Worm (Caenorhabditis elegans) whole organism, L4 larva: ENCODE data around the gene gck-4.

Experiments
- D1046.2 ChIP-seq: fragments of 200-800 bp; sonication (Bioruptor generic); IDR thresholded peaks from 2 replicates; pipeline ENCODE4 v1.3.6; 2022; ENCODE audit warnings: missing genetic modification characterization, missing compliant biosample characterization
- F37D6.2 ChIP-seq: sonication (generic microtip); optimal IDR thresholded peaks from 2 replicates; lab custom pipeline; 2016; ENCODE audit warnings: mild to moderate bottlenecking, missing genetic modification characterization, missing compliant biosample characterization
- R02D3.7 ChIP-seq: fragments of 150-350 bp; sonication (generic microtip); optimal IDR thresholded peaks from 3 replicates; lab custom pipeline; 2014; ENCODE audit warnings: missing biosample characterization, missing genetic modification characterization
- ZK337.2 ChIP-seq: fragments of 200-800 bp; sonication (Bioruptor generic); IDR thresholded peaks from 2 replicates; pipeline ENCODE4 v1.3.6; 2022; ENCODE audit warnings: missing genetic modification reagents, missing genetic modification characterization, missing compliant biosample characterization
- ZK546.5 ChIP-seq, 2 experiments: sonication (generic microtip); optimal IDR thresholded peaks; 2 replicates each; lab custom pipeline; 2017; ENCODE audit warnings: missing biosample characterization in 2 of 2, missing genetic modification characterization in 2 of 2
- aha-1 ChIP-seq: fragments of 150-350 bp; peaks from one replicate; lab custom pipeline; 2014; ENCODE audit warnings: missing biosample characterization, missing genetic modification characterization
- ceh-32 ChIP-seq: sonication (generic microtip); optimal IDR thresholded peaks from 2 replicates; lab custom pipeline; 2016; ENCODE audit warnings: mild to moderate bottlenecking, missing genetic modification characterization, missing compliant biosample characterization; ENCODE audit not compliant: poor library complexity
- ceh-44 ChIP-seq: fragments of 200-800 bp; sonication (Bioruptor generic); IDR thresholded peaks from 2 replicates; pipeline ENCODE4 v1.3.6; 2022; ENCODE audit warnings: missing genetic modification reagents, missing genetic modification characterization, missing compliant biosample characterization
- ces-1 ChIP-seq: fragments of 150-350 bp; sonication (generic microtip); optimal IDR thresholded peaks from 4 replicates; lab custom pipeline; 2014; ENCODE audit warnings: missing biosample characterization, missing genetic modification reagents, missing genetic modification characterization
- daf-12 ChIP-seq: fragments of 150-350 bp; optimal IDR thresholded peaks from 2 replicates; lab custom pipeline; 2014; ENCODE audit warnings: missing biosample characterization, missing genetic modification reagents, missing genetic modification characterization
- dmd-8 ChIP-seq: fragments of 200-800 bp; sonication (Bioruptor generic); IDR thresholded peaks from 2 replicates; pipeline ENCODE4 v1.3.6; 2022; ENCODE audit warnings: missing genetic modification characterization, missing compliant biosample characterization
- dmd-9 ChIP-seq: fragments of 200-800 bp; sonication (Bioruptor generic); IDR thresholded peaks from 2 replicates; pipeline ENCODE4 v1.3.6; 2022; ENCODE audit warnings: missing genetic modification reagents, missing genetic modification characterization, missing compliant biosample characterization
- duxl-1 ChIP-seq: sonication (generic microtip); optimal IDR thresholded peaks from 2 replicates; lab custom pipeline; 2016; ENCODE audit warnings: mild to moderate bottlenecking, missing genetic modification characterization, moderate library complexity, missing compliant biosample characterization; ENCODE audit not compliant: poor library complexity
- dve-1 ChIP-seq: sonication (generic microtip); optimal IDR thresholded peaks from 2 replicates; lab custom pipeline; 2017; ENCODE audit warnings: antibody characterized with exemption, mild to moderate bottlenecking, missing genetic modification characterization, missing compliant biosample characterization; ENCODE audit not compliant: insufficient read depth
- egl-27 ChIP-seq: sonication (generic microtip); optimal IDR thresholded peaks from 3 replicates; lab custom pipeline; 2017; ENCODE audit warnings: missing biosample characterization, missing genetic modification reagents, missing genetic modification characterization
- egl-43 ChIP-seq: fragments of 200-800 bp; sonication (Bioruptor generic); IDR thresholded peaks from 2 replicates; pipeline ENCODE4 v1.3.6; 2022; ENCODE audit warnings: missing genetic modification reagents, missing genetic modification characterization, missing compliant biosample characterization
- fkh-10 ChIP-seq: fragments of 150-350 bp; optimal IDR thresholded peaks from 2 replicates; lab custom pipeline; 2014; ENCODE audit warnings: missing biosample characterization, missing genetic modification reagents, missing genetic modification characterization
- fos-1 ChIP-seq: fragments of 150-350 bp; optimal IDR thresholded peaks from 2 replicates; lab custom pipeline; 2014; ENCODE audit warnings: missing biosample characterization, missing genetic modification characterization
- gei-8 ChIP-seq: fragments of 200-800 bp; sonication (Bioruptor generic); optimal IDR thresholded peaks from 2 replicates; lab custom pipeline; 2018; ENCODE audit warnings: mild to moderate bottlenecking, missing genetic modification characterization, missing compliant biosample characterization
- lim-7 ChIP-seq: fragments of 200-800 bp; sonication (Bioruptor generic); IDR thresholded peaks from 2 replicates; pipeline ENCODE4 v1.3.6; 2022; ENCODE audit warnings: missing genetic modification characterization, missing compliant biosample characterization
- lin-13 ChIP-seq: fragments of 150-350 bp; optimal IDR thresholded peaks from 2 replicates; lab custom pipeline; 2014; ENCODE audit warnings: missing biosample characterization, missing genetic modification reagents, missing genetic modification characterization
- lsy-2 ChIP-seq, 2 experiments: fragments of 150-350 bp in 1 of 2; sonication (generic microtip) in 1 of 2; optimal IDR thresholded peaks; 2 replicates each; lab custom pipeline; 2014 to 2017; ENCODE audit warnings: missing biosample characterization in 2 of 2, missing genetic modification characterization in 2 of 2
- madf-9 ChIP-seq: fragments of 200-800 bp; sonication (Bioruptor generic); conservative IDR thresholded peaks from 2 replicates; pipeline ENCODE4 v1.3.6; 2022; ENCODE audit warnings: missing genetic modification reagents, missing genetic modification characterization, missing compliant biosample characterization
- mep-1 ChIP-seq: fragments of 150-350 bp; sonication (generic microtip); optimal IDR thresholded peaks from 3 replicates; lab custom pipeline; 2014; ENCODE audit warnings: missing biosample characterization, missing genetic modification characterization
- mxl-2 ChIP-seq: fragments of 200-800 bp; sonication (Bioruptor generic); conservative IDR thresholded peaks from 2 replicates; pipeline ENCODE4 v1.3.6; 2022; ENCODE audit warnings: missing genetic modification reagents, missing genetic modification characterization, missing compliant biosample characterization
- mxl-3 ChIP-seq: fragments of 200-800 bp; sonication (Bioruptor generic); optimal IDR thresholded peaks from 2 replicates; lab custom pipeline; 2018; ENCODE audit warnings: mild to moderate bottlenecking, missing genetic modification characterization, missing compliant biosample characterization
- nhr-10 ChIP-seq: fragments of 150-350 bp; optimal IDR thresholded peaks from 2 replicates; lab custom pipeline; 2014; ENCODE audit warnings: missing biosample characterization, missing genetic modification characterization
- nhr-102 ChIP-seq: sonication (generic microtip); optimal IDR thresholded peaks from 2 replicates; lab custom pipeline; 2016; ENCODE audit warnings: mild to moderate bottlenecking, missing genetic modification characterization, moderate library complexity, missing compliant biosample characterization
- nhr-111 ChIP-seq: fragments of 200-800 bp; sonication (Bioruptor generic); optimal IDR thresholded peaks from 2 replicates; lab custom pipeline; 2018; ENCODE audit warnings: mild to moderate bottlenecking, missing genetic modification characterization, missing compliant biosample characterization
- nhr-237 ChIP-seq: sonication (generic microtip); optimal IDR thresholded peaks from 2 replicates; lab custom pipeline; 2017; ENCODE audit warnings: missing biosample characterization, missing genetic modification characterization
- nhr-42 ChIP-seq: fragments of 200-800 bp; sonication (Bioruptor generic); IDR thresholded peaks from 2 replicates; pipeline ENCODE4 v1.3.6; 2022; ENCODE audit warnings: missing genetic modification characterization, missing compliant biosample characterization
- nhr-48 ChIP-seq: sonication (generic microtip); optimal IDR thresholded peaks from 2 replicates; lab custom pipeline; 2016; ENCODE audit warnings: mild to moderate bottlenecking, missing genetic modification characterization, missing compliant biosample characterization
- nhr-6 ChIP-seq: fragments of 150-350 bp; optimal IDR thresholded peaks from 2 replicates; lab custom pipeline; 2014; ENCODE audit warnings: missing biosample characterization, missing genetic modification characterization
- nhr-77 ChIP-seq: fragments of 150-350 bp; optimal IDR thresholded peaks from 2 replicates; lab custom pipeline; 2014; ENCODE audit warnings: missing biosample characterization, missing genetic modification characterization
- saeg-2 ChIP-seq: fragments of 200-800 bp; sonication (Bioruptor generic); IDR thresholded peaks from 2 replicates; pipeline ENCODE4 v1.3.6; 2022; ENCODE audit warnings: missing genetic modification reagents, missing genetic modification characterization, missing compliant biosample characterization
- sdz-12 ChIP-seq: fragments of 200-800 bp; sonication (Bioruptor generic); optimal IDR thresholded peaks from 2 replicates; lab custom pipeline; 2018; ENCODE audit warnings: mild to moderate bottlenecking, missing genetic modification characterization, missing compliant biosample characterization
- skn-1 ChIP-seq: fragments of 150-350 bp; optimal IDR thresholded peaks from 2 replicates; lab custom pipeline; 2014; ENCODE audit warnings: missing biosample characterization, missing genetic modification characterization
- snpc-4 ChIP-seq: fragments of 150-350 bp; optimal IDR thresholded peaks from 2 replicates; lab custom pipeline; 2014; ENCODE audit warnings: missing biosample characterization, missing genetic modification characterization
- spr-3 ChIP-seq: fragments of 200-800 bp; sonication (Bioruptor generic); optimal IDR thresholded peaks from 2 replicates; lab custom pipeline; 2018; ENCODE audit warnings: mild to moderate bottlenecking, missing genetic modification characterization, missing compliant biosample characterization
- unc-130 ChIP-seq: sonication (generic microtip); optimal IDR thresholded peaks from 2 replicates; lab custom pipeline; 2016; ENCODE audit warnings: missing genetic modification reagents, missing genetic modification characterization, missing compliant biosample characterization
- vab-7 ChIP-seq: fragments of 200-800 bp; sonication (Bioruptor generic); IDR thresholded peaks from 2 replicates; pipeline ENCODE4 v1.3.6; 2022; ENCODE audit warnings: missing genetic modification reagents, missing genetic modification characterization, missing compliant biosample characterization
- zfp-2 ChIP-seq: sonication (generic microtip); optimal IDR thresholded peaks from 2 replicates; lab custom pipeline; 2016; ENCODE audit warnings: mild to moderate bottlenecking, missing genetic modification characterization, missing compliant biosample characterization
- zfp-3 ChIP-seq: fragments of 200-800 bp; sonication (Bioruptor generic); conservative IDR thresholded peaks from 2 replicates; pipeline ENCODE4 v1.3.6; 2022; ENCODE audit warnings: missing genetic modification reagents, missing genetic modification characterization, missing compliant biosample characterization
- ztf-11 ChIP-seq: fragments of 150-350 bp; optimal IDR thresholded peaks from 2 replicates; lab custom pipeline; 2014; ENCODE audit warnings: missing biosample characterization, missing genetic modification characterization

gck-4 gene

ce11 chrX:13717053-13717671 lies 40.2 kb downstream of the gck-4 start, which contains the start of gene shc-3 (continued):
- TF ChIP-seq spr-3 (GFP tag; lab: Kevin White, UChicago) (no peak), nhr-10 (tag; lab: Kevin White, UChicago) (no peak), fkh-10 (GFP tag; lab: Kevin White, UChicago) (no peak), daf-12 (tag; lab: Kevin White, UChicago) (no peak), ZK337.2 (GFP tag; lab: Robert Waterston, UW) (no peak), zfp-2 (tag; lab: Kevin White, UChicago) (no peak), egl-43 (no peak), dve-1 (tag; lab: Kevin White, UChicago) (peak; percentile 25), vab-7 (GFP tag; lab: Robert Waterston, UW) (no peak; the same call in 1 of the 2 replicates), F37D6.2 (tag; lab: Kevin White, UChicago) (no peak)

- TF ChIP-seq ces-1 (GFP tag; lab: Kevin White, UChicago) (no peak), lim-7 (no peak), dmd-9 (GFP tag; lab: Robert Waterston, UW) (no peak), egl-27 (tag; lab: Kevin White, UChicago) (no peak), sdz-12 (no peak)
Measured at ce11 chrX:13722821-13723220, 45.8 kb downstream of the gck-4 start, which contains the start of gene poml-1. Gene poml-1 (minus strand): TSS chrX:13722921.

- TF ChIP-seq ces-1 (GFP tag; lab: Kevin White, UChicago) (no peak), ceh-44 (no peak), nhr-6 (tag; lab: Kevin White, UChicago) (no peak), saeg-2 (no peak), ceh-32 (no peak), ZK546.5 (tag; optimal IDR thresholded peaks at IDR 0.05; lab: Kevin White, UChicago) (no peak), nhr-237 (tag; lab: Kevin White, UChicago) (no peak), zfp-3 (GFP tag; lab: Robert Waterston, UW) (no peak), fos-1 (tag; lab: Kevin White, UChicago) (no peak), nhr-48 (tag; lab: Kevin White, UChicago) (no peak), nhr-111 (GFP tag; lab: Kevin White, UChicago) (no peak), daf-12 (tag; lab: Kevin White, UChicago) (no peak), unc-130 (GFP tag; lab: Kevin White, UChicago) (no peak)
Measured at ce11 chrX:13724364-13724763, 47.4 kb downstream of the gck-4 start, which contains the start of gene K11E4.6. Gene K11E4.6 (plus strand): TSS chrX:13724664.

- TF ChIP-seq aha-1 (tag; lab: Kevin White, UChicago): peak; percentile 72
- no peak for TF ChIP-seq zfp-3 (GFP tag; lab: Robert Waterston, UW)
- no peak for TF ChIP-seq nhr-102 (tag; lab: Kevin White, UChicago)
- TF ChIP-seq D1046.2: no peak
Measured at ce11 chrX:13726285-13726684, 49.3 kb downstream of the gck-4 start.

ce11 chrX:13726874-13727343 lies 49.9 kb downstream of the gck-4 start, which contains the start of gene pix-1:
Gene pix-1 (plus strand): TSS chrX:13727293.
- TF ChIP-seq skn-1 (no peak), nhr-237 (tag; lab: Kevin White, UChicago) (no peak), madf-9 (GFP tag; lab: Robert Waterston, UW) (no peak), mep-1 (peak; percentile 86), lsy-2 (tag; optimal IDR thresholded peaks at IDR 0.05; lab: Kevin White, UChicago) (no peak), fos-1 (tag; lab: Kevin White, UChicago) (no peak), ztf-11 (no peak), nhr-77 (tag; lab: Kevin White, UChicago) (peak; percentile 49), R02D3.7 (tag; lab: Kevin White, UChicago) (no peak), nhr-48 (tag; lab: Kevin White, UChicago) (peak; percentile 6), nhr-42 (no peak), duxl-1 (tag; lab: Kevin White, UChicago) (no peak), dmd-8 (GFP tag; lab: Robert Waterston, UW) (no peak), snpc-4 (tag; lab: Kevin White, UChicago) (no peak), lin-13 (GFP tag; lab: Kevin White, UChicago) (peak; percentile 3), gei-8 (no peak), mxl-3 (peak; percentile 59), mxl-2 (GFP tag; lab: Robert Waterston, UW) (no peak)
